Worm (Caenorhabditis elegans): ENCODE results near the gene F14D7.2.
"Not testable (repeated sequence)": the region's sequence is repeated elsewhere in the genome, so short reads cannot be mapped to it uniquely, and the experiment has no call there.

The F14D7.2 gene

ce11 chrV:14316525-14316924 is 23.0 kb upstream of the F14D7.2 start, which contains the start of gene F47B8.2:
TSS of gene F47B8.2 (minus strand) at chrV:14316625.
- TF ChIP-seq unc-62 (GFP tag; optimal IDR thresholded peaks at IDR 0.05): no peak

ce11 chrV:14314236-14314635 is 20.7 kb upstream of the F14D7.2 start, which contains the start of gene F47B8.1:
TSS of gene F47B8.1 (minus strand) at chrV:14314336.
- TF ChIP-seq unc-62 (GFP tag; optimal IDR thresholded peaks at IDR 0.05): no peak

DNA sequence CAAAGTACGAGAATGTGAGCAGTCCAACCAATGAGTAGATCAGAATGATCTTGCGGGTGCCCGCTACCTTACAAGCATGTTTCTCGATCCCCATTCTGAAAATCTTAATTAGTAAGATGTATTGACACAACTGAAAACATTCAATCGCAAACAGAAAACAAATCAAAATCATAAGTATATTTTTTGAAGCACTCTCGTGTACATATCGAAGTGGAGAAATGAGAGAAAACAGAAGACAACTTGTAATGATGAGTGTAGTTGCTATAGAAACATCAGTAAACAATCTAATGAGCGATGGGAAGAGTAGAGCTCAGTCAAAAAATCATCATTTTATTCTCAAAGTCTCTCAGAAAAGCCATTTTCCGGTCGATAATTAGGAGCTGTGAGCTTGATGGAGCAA is 19.2 kb upstream of the F14D7.2 start, which contains the start of gene F14D7.8:
F14D7.8 (minus strand) TSS at position 101 of the 400 bp plus-strand sequence.
- TF ChIP-seq unc-62 (GFP tag; optimal IDR thresholded peaks at IDR 0.05): no peak

DNA sequence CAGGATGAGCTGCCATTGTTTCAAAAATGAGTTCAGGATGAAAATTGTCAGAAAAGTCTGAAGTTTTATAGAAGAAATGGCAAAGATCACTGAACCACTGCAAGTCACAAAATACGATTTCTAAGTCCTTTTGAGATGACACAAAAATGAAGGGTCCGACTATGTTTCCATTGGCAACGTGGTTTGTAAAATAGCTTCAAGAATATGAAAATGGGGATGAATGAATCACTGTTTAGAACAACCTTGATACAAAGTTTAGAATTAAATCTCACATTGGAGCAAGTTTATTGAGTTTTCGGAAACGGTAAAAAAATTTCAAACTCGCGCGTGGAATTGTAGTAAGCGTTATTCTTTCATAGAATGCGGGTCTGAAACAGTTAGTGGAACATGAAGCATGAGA is 17.6 kb upstream of the F14D7.2 start, which contains the start of gene ddn-3:
ddn-3 (minus strand) TSS at position 101 of the 400 bp plus-strand sequence.
- TF ChIP-seq unc-62 (GFP tag; optimal IDR thresholded peaks at IDR 0.05): no peak

DNA sequence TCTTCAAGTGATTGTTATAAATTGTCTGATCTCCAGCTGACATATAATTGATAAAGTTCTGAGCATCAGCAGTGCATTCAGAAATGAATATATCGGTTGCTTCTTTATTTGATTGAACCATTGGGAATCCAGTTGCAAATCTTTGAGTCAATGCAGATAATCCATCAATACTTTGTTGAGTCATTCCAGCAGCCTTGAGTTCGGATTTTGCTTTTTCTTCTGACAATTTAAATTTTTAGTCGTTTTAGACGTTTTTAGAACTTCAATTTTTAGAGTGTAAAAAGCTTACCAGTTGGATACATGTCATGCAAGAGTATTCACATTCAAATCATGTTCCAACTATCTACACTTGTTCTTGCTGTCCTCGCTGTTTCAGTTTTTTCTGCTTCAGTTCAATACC is 16.1 kb upstream of the F14D7.2 start, which contains the start of gene F14D7.14:
F14D7.14 (plus strand) TSS at position 301 of the 400 bp plus-strand sequence.
- not testable (repeated sequence) for TF ChIP-seq unc-62 (GFP tag; optimal IDR thresholded peaks at IDR 0.05)

DNA sequence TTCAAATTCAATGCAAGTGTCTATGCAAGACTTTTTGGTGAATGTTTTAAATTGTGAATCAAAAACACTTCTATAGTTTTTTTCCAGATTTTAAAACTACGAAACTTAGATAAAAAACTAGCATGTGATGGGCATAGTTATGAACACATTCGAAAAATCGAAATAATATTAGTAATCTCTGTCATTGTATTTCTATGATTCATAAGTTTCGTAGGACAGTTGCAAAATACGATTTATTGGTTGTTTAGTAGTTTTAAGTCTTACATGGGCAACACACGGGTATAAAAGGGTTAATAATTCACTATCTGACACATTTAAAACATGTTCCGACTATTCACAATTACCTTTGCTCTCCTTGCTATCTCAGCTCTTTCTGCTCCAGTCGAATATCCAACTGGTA is 14.6 kb upstream of the F14D7.2 start, which contains the start of gene spig-5:
spig-5 (plus strand) TSS at position 301 of the 400 bp plus-strand sequence.
- TF ChIP-seq unc-62 (GFP tag; optimal IDR thresholded peaks at IDR 0.05): not testable (repeated sequence)

- not testable (repeated sequence) for TF ChIP-seq unc-62 (GFP tag; optimal IDR thresholded peaks at IDR 0.05)
Measured at ce11 chrV:14306771-14307170, 13.3 kb upstream of the F14D7.2 start, which contains the start of gene spig-4. TSS of gene spig-4 (minus strand) at chrV:14306871.

DNA sequence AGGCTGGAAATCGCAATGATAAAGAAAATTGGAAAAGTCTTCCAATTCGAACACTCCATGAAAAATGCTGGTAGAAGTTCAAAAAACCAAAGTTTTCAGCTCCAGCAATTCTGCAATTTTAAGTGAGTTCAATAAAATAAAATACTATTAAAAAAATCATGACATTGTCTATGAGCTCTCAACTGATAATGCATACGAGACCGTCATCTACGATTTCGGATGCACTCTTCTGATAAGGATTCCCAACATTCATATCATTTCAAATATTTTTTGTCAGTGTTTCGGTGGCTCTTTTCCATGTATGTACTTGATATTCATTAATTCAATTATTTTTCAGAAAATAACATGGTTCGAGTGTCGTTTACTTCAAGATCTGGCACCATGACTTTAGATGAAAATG is 7.6 kb upstream of the F14D7.2 start, which contains the start of gene F14D7.6:
F14D7.6 (plus strand) TSS at position 338 of the 400 bp plus-strand sequence.
- TF ChIP-seq unc-62 (GFP tag; optimal IDR thresholded peaks at IDR 0.05): no peak

DNA sequence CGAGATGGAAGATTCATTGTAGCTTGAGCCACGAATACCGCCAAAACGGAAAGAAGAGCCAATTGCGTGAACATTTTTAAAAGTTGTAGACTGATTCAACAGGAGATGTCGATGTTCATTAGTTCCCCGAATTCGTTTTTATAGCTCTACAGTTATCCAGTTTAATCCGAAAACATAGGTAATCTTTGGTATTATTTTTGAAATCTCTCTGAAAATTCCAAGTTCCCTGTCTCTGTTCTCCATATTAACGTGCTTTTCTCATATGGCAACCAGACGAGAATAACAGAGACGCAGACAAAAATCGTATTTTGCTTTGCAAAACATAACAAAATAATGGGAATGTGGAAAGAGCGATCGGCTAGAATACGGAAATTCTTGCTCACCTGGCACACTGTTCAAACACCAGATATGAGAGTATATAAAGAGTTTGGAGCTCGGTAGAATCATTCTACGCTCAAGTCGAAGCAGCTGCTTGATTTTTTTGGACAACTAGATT is 6.1 kb upstream of the F14D7.2 start, which contains the start of the genes spig-3 and F14D7.12:
spig-3 (minus strand) TSS at position 101 of the 496 bp plus-strand sequence.
F14D7.12 (plus strand) TSS at position 446 of the 496 bp plus-strand sequence.
- TF ChIP-seq unc-62 (GFP tag; optimal IDR thresholded peaks at IDR 0.05): no peak

DNA sequence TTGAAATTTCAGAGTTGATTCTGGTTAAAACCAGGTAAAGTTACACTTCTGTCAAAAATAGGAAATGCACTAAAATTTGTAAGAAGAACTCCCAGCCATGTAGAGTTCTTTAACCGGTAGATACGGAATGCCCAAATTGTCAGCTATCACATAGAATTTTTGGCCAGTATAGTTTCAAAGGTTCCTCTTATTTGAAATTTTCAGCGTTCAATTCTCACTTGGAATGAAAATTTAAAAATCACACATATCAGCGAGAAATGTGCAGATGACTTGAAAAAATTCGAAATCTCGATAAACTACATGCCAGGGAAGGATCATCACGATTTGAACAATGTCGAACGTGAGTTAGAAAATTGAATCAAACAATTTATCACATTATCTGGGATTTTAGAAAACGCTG is 3.0 kb upstream of the F14D7.2 start, which contains the start of gene F14D7.3:
F14D7.3 (plus strand) TSS at position 301 of the 400 bp plus-strand sequence.
- TF ChIP-seq unc-62 (GFP tag; optimal IDR thresholded peaks at IDR 0.05): no peak

ce11 chrV:14294396-14294795 is 879 bp upstream of the F14D7.2 start, which contains the start of gene F14D7.9:
TSS of gene F14D7.9 (plus strand) at chrV:14294696.
- TF ChIP-seq unc-62 (GFP tag; optimal IDR thresholded peaks at IDR 0.05): no peak

DNA sequence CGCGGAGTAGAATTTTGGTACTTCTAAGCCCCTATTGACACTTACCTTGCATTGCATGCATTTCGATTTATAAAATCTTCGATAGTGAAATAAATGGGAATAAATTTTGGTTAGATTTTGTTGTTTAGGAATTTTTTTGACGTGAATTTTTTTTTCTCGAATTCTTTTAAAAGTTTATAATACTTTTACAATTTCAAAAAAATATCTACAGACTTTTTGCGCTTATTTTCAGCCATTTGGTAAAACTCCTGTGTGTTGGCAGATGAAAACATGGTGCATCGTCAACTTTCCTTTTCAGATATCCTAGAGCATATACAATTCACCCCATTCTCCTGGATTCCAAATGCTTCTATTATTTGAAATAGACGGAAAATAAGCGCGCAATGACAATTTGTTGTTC is 2.9 kb downstream of the F14D7.2 start, which contains the start of gene F14D7.18:
F14D7.18 (minus strand) TSS at position 101 of the 400 bp plus-strand sequence.
- TF ChIP-seq unc-62 (GFP tag; optimal IDR thresholded peaks at IDR 0.05): no peak

ce11 chrV:14289363-14289762 is 4.2 kb downstream of the F14D7.2 start, which contains the start of gene F14D7.1:
TSS of gene F14D7.1 (minus strand) at chrV:14289463.
- TF ChIP-seq unc-62 (GFP tag; optimal IDR thresholded peaks at IDR 0.05): no peak

ce11 chrV:14285803-14286202 is 7.7 kb downstream of the F14D7.2 start, which contains the start of gene F40G12.11:
TSS of gene F40G12.11 (plus strand) at chrV:14286171.
- TF ChIP-seq unc-62 (GFP tag; optimal IDR thresholded peaks at IDR 0.05): no peak

ce11 chrV:14283241-14283640 is 10.3 kb downstream of the F14D7.2 start, which contains the start of gene F40G12.10:
TSS of gene F40G12.10 (plus strand) at chrV:14283541.
- no peak for TF ChIP-seq unc-62 (GFP tag; optimal IDR thresholded peaks at IDR 0.05)

ce11 chrV:14282222-14282709 is 11.3 kb downstream of the F14D7.2 start, which contains the start of the genes srt-74 and F40G12.9:
TSS of gene srt-74 (minus strand) at chrV:14282322.
TSS of gene F40G12.9 (plus strand) at chrV:14282659.
- no peak for TF ChIP-seq unc-62 (GFP tag; optimal IDR thresholded peaks at IDR 0.05)

All from whole organism, dauer.